Fruit fly (Drosophila melanogaster): ENCODE data around the gene btn.

btn gene

dm6 chr3R:22547585-22548022 is 38.8 kb downstream of the btn start, which contains the start of gene AdipoR (continued):
- TF ChIP-seq Stat92E (GFP tag; optimal IDR thresholded peaks at IDR 0.05) (no peak), Doc2 (GFP tag; IDR thresholded peaks at IDR 0.05) (no peak), CG8290 (GFP tag; optimal IDR thresholded peaks at IDR 0.05) (no peak), CG8290 (tag; optimal IDR thresholded peaks at IDR 0.05) (peak in 1 of 2 experiments; percentile 64), Bdp1 (GFP tag; optimal IDR thresholded peaks at IDR 0.05) (no peak), CkIIα-i1 (GFP tag; IDR thresholded peaks at IDR 0.05) (no peak), prd (optimal IDR thresholded peaks at IDR 0.05) (no peak), prd (GFP tag; IDR thresholded peaks at IDR 0.05) (no peak), pnt (GFP tag; optimal IDR thresholded peaks at IDR 0.05) (no peak), CG30403 (GFP tag; optimal IDR thresholded peaks at IDR 0.05) (no peak), ro (GFP tag; IDR thresholded peaks at IDR 0.05) (no peak), chm (GFP tag; IDR thresholded peaks at IDR 0.05) (0 out of 2 replicates have a peak, but pooled peaks have one; percentile 8), maf-S (GFP tag; optimal IDR thresholded peaks at IDR 0.05) (no peak), lilli (GFP tag; optimal IDR thresholded peaks at IDR 0.05) (peak; percentile 36), CG3065 (GFP tag; optimal IDR thresholded peaks at IDR 0.05) (no peak), CG12219 (GFP tag; optimal IDR thresholded peaks at IDR 0.05) (no peak), CG6175 (GFP tag; IDR thresholded peaks at IDR 0.05) (no peak), CG10959 (GFP tag; IDR thresholded peaks at IDR 0.05) (no peak), mld (GFP tag; IDR thresholded peaks at IDR 0.05; ENCODE audit: partially characterized antibody) (no peak), ato (GFP tag; IDR thresholded peaks at IDR 0.05; ENCODE audit: partially characterized antibody) (0 out of 2 replicates have a peak, but pooled peaks have one; percentile 41), CG6654 (GFP tag; optimal IDR thresholded peaks at IDR 0.05) (no peak), CG13424 (tag; optimal IDR thresholded peaks at IDR 0.05) (peak; percentile 14), CG12155 (GFP tag; optimal IDR thresholded peaks at IDR 0.05) (peak; percentile 34), Ptx1 (GFP tag; IDR thresholded peaks at IDR 0.05) (0 out of 2 replicates have a peak, but pooled peaks have one; percentile 14), CG13624 (GFP tag; optimal IDR thresholded peaks at IDR 0.05) (peak; percentile 56), dmrt11E (tag; optimal IDR thresholded peaks at IDR 0.05) (peak; percentile 8), gsb-n (tag; optimal IDR thresholded peaks at IDR 0.05) (peak; percentile 25), CG11398 (GFP tag; optimal IDR thresholded peaks at IDR 0.05) (peak; percentile 3), ranshi (GFP tag; IDR thresholded peaks at IDR 0.05) (no peak), sisA (GFP tag; IDR thresholded peaks at IDR 0.05) (no peak), YL-1 (GFP tag; optimal IDR thresholded peaks at IDR 0.05) (peak; percentile 92), Atf-2 (GFP tag; optimal IDR thresholded peaks at IDR 0.05) (no peak), crp (GFP tag; optimal IDR thresholded peaks at IDR 0.05) (peak; percentile 95 to 99), wdn (GFP tag; IDR thresholded peaks at IDR 0.05) (no peak), CG2712 (tag; optimal IDR thresholded peaks at IDR 0.05) (peak; percentile 40), CG13287 (GFP tag; IDR thresholded peaks at IDR 0.05; ENCODE audit: partially characterized antibody) (peak; percentile 54), CG9727 (GFP tag; optimal IDR thresholded peaks at IDR 0.05) (peak; percentile 29), Hr51 (GFP tag; optimal IDR thresholded peaks at IDR 0.05) (peak in 1 of 2 experiments; percentile 31), Dp (GFP tag; optimal IDR thresholded peaks at IDR 0.05) (peak; percentile 97), HLH4C (GFP tag; IDR thresholded peaks at IDR 0.05; ENCODE audit: partially characterized antibody) (no peak), CG8765 (GFP tag; IDR thresholded peaks at IDR 0.05) (no peak), slou (GFP tag; optimal IDR thresholded peaks at IDR 0.05) (no peak), CG10979 (tag; optimal IDR thresholded peaks at IDR 0.05) (peak; percentile 28), lab (GFP tag; optimal IDR thresholded peaks at IDR 0.05) (peak; percentile 48), B-H1 (GFP tag; IDR thresholded peaks at IDR 0.05) (no peak), pita (GFP tag; optimal IDR thresholded peaks at IDR 0.05) (no peak), Dll (GFP tag; IDR thresholded peaks at IDR 0.05; ENCODE audit: partially characterized antibody) (0 out of 4 replicates have a peak, but pooled peaks have one; percentile 39), CG15479 (GFP tag; optimal IDR thresholded peaks at IDR 0.05) (no peak), Med (GFP tag) (peak; percentile 91), row (GFP tag; IDR thresholded peaks at IDR 0.05) (peak; percentile 50; the same call in 2 of the 3 replicates), Deaf1 (tag; optimal IDR thresholded peaks at IDR 0.05) (peak; percentile 44)

All from whole organism, embryonic.